Fruit fly (Drosophila melanogaster) whole organism, adult: ENCODE measurements around the gene CG7551.
A peak's percentile ranks its signal among the peaks of the same experiment; 100 is the strongest.

Experiments used
- CG14711 ChIP-seq: fragments of 200-800 bp; sonication (Bioruptor generic); optimal IDR thresholded peaks from 2 replicates; lab custom pipeline; 2018; ENCODE audit warnings: missing biosample characterization, mild to moderate bottlenecking, missing genetic modification characterization, moderate library complexity
- CG1620 ChIP-seq: fragments of 200-800 bp; sonication (Bioruptor generic); optimal IDR thresholded peaks from 2 replicates; lab custom pipeline; 2016; ENCODE audit warnings: missing biosample characterization, missing genetic modification characterization
- CG33017 ChIP-seq: fragments of 200-800 bp; sonication (Bioruptor generic); optimal IDR thresholded peaks from 2 replicates; lab custom pipeline; 2018; ENCODE audit warnings: missing biosample characterization, mild to moderate bottlenecking, missing genetic modification characterization, moderate library complexity
- CG5204 ChIP-seq: fragments of 200-800 bp; sonication (Bioruptor generic); optimal IDR thresholded peaks from 2 replicates; lab custom pipeline; 2016; ENCODE audit warnings: missing biosample characterization, missing genetic modification characterization
- CG7045 ChIP-seq: fragments of 200-800 bp; sonication (Bioruptor generic); optimal IDR thresholded peaks from 2 replicates; lab custom pipeline; 2017; ENCODE audit warnings: missing biosample characterization, mild to moderate bottlenecking, missing genetic modification characterization
- CG7101 ChIP-seq: fragments of 200-800 bp; sonication (Bioruptor generic); optimal IDR thresholded peaks from 2 replicates; lab custom pipeline; 2018; ENCODE audit warnings: missing biosample characterization, mild to moderate bottlenecking, missing genetic modification characterization, moderate library complexity
- Crg-1 ChIP-seq: fragments of 200-800 bp; sonication (Bioruptor generic); optimal IDR thresholded peaks from 2 replicates; lab custom pipeline; 2016; ENCODE audit warnings: missing biosample characterization, missing genetic modification characterization
- Hr96 ChIP-seq: fragments of 200-800 bp; sonication (Bioruptor generic); optimal IDR thresholded peaks from 2 replicates; lab custom pipeline; 2016; ENCODE audit warnings: missing biosample characterization, missing genetic modification characterization
- Mnt ChIP-seq: fragments of 200-800 bp; sonication (Bioruptor generic); optimal IDR thresholded peaks from 2 replicates; lab custom pipeline; 2016; ENCODE audit warnings: missing biosample characterization, mild to moderate bottlenecking, missing genetic modification characterization
- cnc ChIP-seq, 2 experiments: fragments of >200 bp; optimal IDR thresholded peaks; 2 replicates each; lab custom pipeline; 2017
- kay ChIP-seq: fragments of 200-800 bp; sonication (Bioruptor generic); peaks from one replicate; lab custom pipeline; 2016; ENCODE audit warnings: missing biosample characterization, missing genetic modification characterization, borderline replicate concordance
- ovo ChIP-seq: fragments of 200-800 bp; sonication (Bioruptor generic); optimal IDR thresholded peaks from 2 replicates; lab custom pipeline; 2016; ENCODE audit warnings: missing biosample characterization, missing genetic modification characterization
- tj ChIP-seq: fragments of 200-800 bp; sonication (Bioruptor generic); optimal IDR thresholded peaks from 3 replicates; lab custom pipeline; 2017; ENCODE audit warnings: missing biosample characterization, mild to moderate bottlenecking, missing genetic modification characterization, moderate library complexity

- no peak for TF ChIP-seq CG33017 (tag; lab: Kevin White, UChicago)
- TF ChIP-seq Mnt = no peak
- TF ChIP-seq CG14711 = no peak
- TF ChIP-seq kay (GFP tag; lab: Kevin White, UChicago) = peak; percentile 38
- no peak for TF ChIP-seq ovo
- TF ChIP-seq CG1620 (GFP tag; lab: Kevin White, UChicago) = no peak
- no peak for TF ChIP-seq Crg-1
- no peak for TF ChIP-seq cnc (optimal IDR thresholded peaks at IDR 0.05; lab: Kevin White, UChicago)
- TF ChIP-seq Hr96 (GFP tag; lab: Kevin White, UChicago) = no peak
- TF ChIP-seq CG7101 (tag; lab: Kevin White, UChicago) = no peak
- no peak for TF ChIP-seq CG5204 (GFP tag; lab: Kevin White, UChicago)
- TF ChIP-seq CG7045 (GFP tag; lab: Kevin White, UChicago) = no peak
- TF ChIP-seq tj = no peak
These were observed 29.9 kb upstream of the CG7551 start for dm6 chr3L:11428390-11428789.
